Worm (Caenorhabditis elegans): ENCODE data around the gene B0336.7.

ce11 chrIII:5683998-5684397 lies 13.2 kb downstream of the B0336.7 start, which contains the start of gene rcan-1:
- TF ChIP-seq ztf-29 (GFP tag; IDR thresholded peaks at IDR 0.05) (no peak), ref-1 (GFP tag; conservative IDR thresholded peaks at IDR 0.05) (no peak), T22C8.4 (GFP tag; IDR thresholded peaks at IDR 0.05) (no peak)

Data from whole organism, midembryonic.